Fruit fly (Drosophila melanogaster): ENCODE results near the gene CG11726.

The CG11726 gene

dm6 chr3L:11388964-11389625, 5.4 kb upstream of the CG11726 start:
- TF ChIP-seq CG12768 (GFP tag; optimal IDR thresholded peaks at IDR 0.05) (no peak), CG11617 (GFP tag; optimal IDR thresholded peaks at IDR 0.05) (no peak), CG14711 (tag; optimal IDR thresholded peaks at IDR 0.05) (no peak), CG33017 (tag; optimal IDR thresholded peaks at IDR 0.05) (no peak), pad (GFP tag; optimal IDR thresholded peaks at IDR 0.05) (no peak), toe (GFP tag; optimal IDR thresholded peaks at IDR 0.05) (no peak), cnc (optimal IDR thresholded peaks at IDR 0.05) (no peak), cic (GFP tag; optimal IDR thresholded peaks at IDR 0.05) (no peak), Crg-1 (GFP tag; optimal IDR thresholded peaks at IDR 0.05) (no peak), CG7101 (tag; optimal IDR thresholded peaks at IDR 0.05) (no peak), Hr96 (GFP tag; optimal IDR thresholded peaks at IDR 0.05) (no peak), CG1620 (GFP tag; optimal IDR thresholded peaks at IDR 0.05) (no peak), CG5204 (GFP tag; optimal IDR thresholded peaks at IDR 0.05) (no peak), CG7045 (GFP tag; optimal IDR thresholded peaks at IDR 0.05) (no peak), tj (GFP tag; optimal IDR thresholded peaks at IDR 0.05) (no peak), ovo (GFP tag; optimal IDR thresholded peaks at IDR 0.05) (no peak), Mnt (GFP tag; optimal IDR thresholded peaks at IDR 0.05) (no peak)

dm6 chr3L:11393806-11394205, 684 bp upstream of the CG11726 start:
- TF ChIP-seq CG5204 (GFP tag; optimal IDR thresholded peaks at IDR 0.05) (no peak), tj (GFP tag; optimal IDR thresholded peaks at IDR 0.05) (no peak), CG1620 (GFP tag; optimal IDR thresholded peaks at IDR 0.05) (no peak)

- TF ChIP-seq tj (GFP tag; optimal IDR thresholded peaks at IDR 0.05) (no peak), CG12768 (GFP tag; optimal IDR thresholded peaks at IDR 0.05) (no peak), CG33017 (tag; optimal IDR thresholded peaks at IDR 0.05) (no peak), CG7045 (GFP tag; optimal IDR thresholded peaks at IDR 0.05) (no peak), CG5204 (GFP tag; optimal IDR thresholded peaks at IDR 0.05) (no peak), bab1 (GFP tag; optimal IDR thresholded peaks at IDR 0.05) (no peak), pad (GFP tag; optimal IDR thresholded peaks at IDR 0.05) (no peak), Clk (GFP tag; optimal IDR thresholded peaks at IDR 0.05) (no peak), ovo (GFP tag; optimal IDR thresholded peaks at IDR 0.05) (no peak), toe (GFP tag; optimal IDR thresholded peaks at IDR 0.05) (no peak), CG14711 (tag; optimal IDR thresholded peaks at IDR 0.05) (no peak), cnc (optimal IDR thresholded peaks at IDR 0.05) (no peak), CG11617 (GFP tag; optimal IDR thresholded peaks at IDR 0.05) (no peak), Mnt (GFP tag; optimal IDR thresholded peaks at IDR 0.05) (no peak), kay (GFP tag; ENCODE audit: borderline replicate concordance) (no peak), CG7101 (tag; optimal IDR thresholded peaks at IDR 0.05) (no peak), CG1620 (GFP tag; optimal IDR thresholded peaks at IDR 0.05) (no peak), cic (GFP tag; optimal IDR thresholded peaks at IDR 0.05) (no peak), Hr96 (GFP tag; optimal IDR thresholded peaks at IDR 0.05) (no peak), Crg-1 (GFP tag; optimal IDR thresholded peaks at IDR 0.05) (no peak)
These were observed 2.7 kb downstream of the CG11726 start, which contains the start of gene CG44362 for dm6 chr3L:11397093-11397592. Gene CG44362 (plus strand): TSS chr3L:11397542.

dm6 chr3L:11398484-11399088, 4.1 kb downstream of the CG11726 start:
- no peak for TF ChIP-seq CG12768 (GFP tag; optimal IDR thresholded peaks at IDR 0.05)
- no peak for TF ChIP-seq bab1 (GFP tag; optimal IDR thresholded peaks at IDR 0.05)
- TF ChIP-seq kay (GFP tag; ENCODE audit: borderline replicate concordance): no peak
- no peak for TF ChIP-seq toe (GFP tag; optimal IDR thresholded peaks at IDR 0.05)
- no peak for TF ChIP-seq Clk (GFP tag; optimal IDR thresholded peaks at IDR 0.05)
- no peak for TF ChIP-seq Crg-1 (GFP tag; optimal IDR thresholded peaks at IDR 0.05)
- no peak for TF ChIP-seq cnc (optimal IDR thresholded peaks at IDR 0.05)
- no peak for TF ChIP-seq CG5204 (GFP tag; optimal IDR thresholded peaks at IDR 0.05)
- no peak for TF ChIP-seq tj (GFP tag; optimal IDR thresholded peaks at IDR 0.05)
- TF ChIP-seq CG1620 (GFP tag; optimal IDR thresholded peaks at IDR 0.05): no peak
- no peak for TF ChIP-seq CG33017 (tag; optimal IDR thresholded peaks at IDR 0.05)
- no peak for TF ChIP-seq CG7045 (GFP tag; optimal IDR thresholded peaks at IDR 0.05)
- TF ChIP-seq CG14711 (tag; optimal IDR thresholded peaks at IDR 0.05): no peak
- TF ChIP-seq Hr96 (GFP tag; optimal IDR thresholded peaks at IDR 0.05): no peak

- no peak for TF ChIP-seq Clk (GFP tag; optimal IDR thresholded peaks at IDR 0.05)
- peak; percentile 53 for TF ChIP-seq kay (GFP tag; ENCODE audit: borderline replicate concordance)
- no peak for TF ChIP-seq toe (GFP tag; optimal IDR thresholded peaks at IDR 0.05)
- no peak for TF ChIP-seq cnc (optimal IDR thresholded peaks at IDR 0.05)
- TF ChIP-seq Crg-1 (GFP tag; optimal IDR thresholded peaks at IDR 0.05): no peak
- no peak for TF ChIP-seq Mnt (GFP tag; optimal IDR thresholded peaks at IDR 0.05)
- TF ChIP-seq cic (GFP tag; optimal IDR thresholded peaks at IDR 0.05): no peak
These were observed 4.9 kb downstream of the CG11726 start for dm6 chr3L:11399437-11399836.

- TF ChIP-seq Clk (GFP tag; optimal IDR thresholded peaks at IDR 0.05) (no peak), ovo (GFP tag; optimal IDR thresholded peaks at IDR 0.05) (no peak), CG33017 (tag; optimal IDR thresholded peaks at IDR 0.05) (no peak), cic (GFP tag; optimal IDR thresholded peaks at IDR 0.05) (no peak), Mnt (GFP tag; optimal IDR thresholded peaks at IDR 0.05) (no peak), CG7045 (GFP tag; optimal IDR thresholded peaks at IDR 0.05) (no peak), CG12768 (GFP tag; optimal IDR thresholded peaks at IDR 0.05) (no peak), tj (GFP tag; optimal IDR thresholded peaks at IDR 0.05) (no peak), CG14711 (tag; optimal IDR thresholded peaks at IDR 0.05) (no peak), CG11617 (GFP tag; optimal IDR thresholded peaks at IDR 0.05) (no peak), bab1 (GFP tag; optimal IDR thresholded peaks at IDR 0.05) (no peak), toe (GFP tag; optimal IDR thresholded peaks at IDR 0.05) (no peak), CG5204 (GFP tag; optimal IDR thresholded peaks at IDR 0.05) (no peak), CG1620 (GFP tag; optimal IDR thresholded peaks at IDR 0.05) (no peak), Hr96 (GFP tag; optimal IDR thresholded peaks at IDR 0.05) (no peak), kay (GFP tag; ENCODE audit: borderline replicate concordance) (no peak), Crg-1 (GFP tag; optimal IDR thresholded peaks at IDR 0.05) (no peak), CG7101 (tag; optimal IDR thresholded peaks at IDR 0.05) (no peak), cnc (optimal IDR thresholded peaks at IDR 0.05) (no peak)
These were observed 5.8 kb downstream of the CG11726 start for dm6 chr3L:11400262-11400661.
